Worm (Caenorhabditis elegans) whole organism, L2 larva: ENCODE results near the gene npp-21.
A peak's percentile ranks its signal among the peaks of the same experiment; 100 is the strongest.

Source experiments
- C34F6.9 ChIP-seq: fragments of 150-350 bp; optimal IDR thresholded peaks from 2 replicates; lab custom pipeline; 2014; ENCODE audit warnings: missing biosample characterization, missing genetic modification characterization
- F13H6.1 ChIP-seq: sonication (generic microtip); optimal IDR thresholded peaks from 2 replicates; lab custom pipeline; 2016; ENCODE audit warnings: missing genetic modification characterization, missing compliant biosample characterization
- R02D3.7 ChIP-seq: fragments of 150-350 bp; optimal IDR thresholded peaks from 2 replicates; lab custom pipeline; 2014; ENCODE audit warnings: missing biosample characterization, missing genetic modification characterization
- Y55F3AM.14 ChIP-seq: fragments of 200-800 bp; sonication (Bioruptor generic); optimal IDR thresholded peaks from 2 replicates; lab custom pipeline; 2018; ENCODE audit warnings: mild to moderate bottlenecking, missing genetic modification characterization, missing compliant biosample characterization
- ZK546.5 ChIP-seq: sonication (generic microtip); optimal IDR thresholded peaks from 2 replicates; lab custom pipeline; 2017; ENCODE audit warnings: missing biosample characterization, missing genetic modification characterization
- alr-1 ChIP-seq: fragments of 150-350 bp; optimal IDR thresholded peaks from 2 replicates; lab custom pipeline; 2014; ENCODE audit warnings: missing biosample characterization, missing genetic modification characterization
- aly-2 ChIP-seq: fragments of 150-350 bp; optimal IDR thresholded peaks from 2 replicates; lab custom pipeline; 2014; ENCODE audit warnings: missing biosample characterization, missing genetic modification characterization
- ama-1 ChIP-seq: fragments of 150-350 bp; optimal IDR thresholded peaks from 2 replicates; lab custom pipeline; 2018; ENCODE audit warnings: inconsistent platforms
- blmp-1 ChIP-seq: sonication (generic microtip); optimal IDR thresholded peaks from 2 replicates; lab custom pipeline; 2017; ENCODE audit warnings: missing genetic modification characterization, mild to moderate bottlenecking, missing compliant biosample characterization, antibody characterized with exemption, moderate library complexity; ENCODE audit not compliant: insufficient read depth
- ceh-82 ChIP-seq: fragments of 150-350 bp; optimal IDR thresholded peaks from 2 replicates; lab custom pipeline; 2014; ENCODE audit warnings: missing biosample characterization, missing genetic modification characterization
- crh-2 ChIP-seq: sonication (generic microtip); optimal IDR thresholded peaks from 2 replicates; lab custom pipeline; 2017; ENCODE audit warnings: missing biosample characterization, missing genetic modification characterization
- dmd-4 ChIP-seq: sonication (generic microtip); optimal IDR thresholded peaks from 2 replicates; lab custom pipeline; 2017; ENCODE audit warnings: missing biosample characterization, missing genetic modification characterization
- elt-1 ChIP-seq: fragments of 150-350 bp; optimal IDR thresholded peaks from 2 replicates; lab custom pipeline; 2014; ENCODE audit warnings: missing biosample characterization, missing genetic modification characterization
- fos-1 ChIP-seq: fragments of 150-350 bp; optimal IDR thresholded peaks from 2 replicates; lab custom pipeline; 2014; ENCODE audit warnings: missing biosample characterization, missing genetic modification characterization
- lin-11 ChIP-seq: fragments of 150-350 bp; sonication (generic microtip); optimal IDR thresholded peaks from 2 replicates; lab custom pipeline; 2014; ENCODE audit warnings: missing biosample characterization, missing genetic modification characterization, inconsistent platforms, mixed read lengths
- lin-13 ChIP-seq: fragments of 150-350 bp; optimal IDR thresholded peaks from 2 replicates; lab custom pipeline; 2014; ENCODE audit warnings: missing biosample characterization, missing genetic modification reagents, missing genetic modification characterization
- lsy-2 ChIP-seq, 2 experiments: fragments of 150-350 bp in 1 of 2; sonication (generic microtip) in 1 of 2; optimal IDR thresholded peaks; 2 replicates each; lab custom pipeline; 2014 to 2017; ENCODE audit warnings: missing biosample characterization in 2 of 2, missing genetic modification characterization in 2 of 2
- mab-5 ChIP-seq: fragments of 150-350 bp; optimal IDR thresholded peaks from 2 replicates; lab custom pipeline; 2014; ENCODE audit warnings: missing biosample characterization, missing genetic modification characterization
- mbf-1 ChIP-seq: sonication (generic microtip); optimal IDR thresholded peaks from 2 replicates; lab custom pipeline; 2017; ENCODE audit warnings: missing biosample characterization, missing genetic modification characterization
- mdl-1 ChIP-seq, 2 experiments: fragments of 150-350 bp in 1 of 2; sonication (generic microtip) in 1 of 2; optimal IDR thresholded peaks; 2 replicates each; lab custom pipeline; 2017; ENCODE audit warnings: missing biosample characterization in 2 of 2, missing genetic modification characterization in 2 of 2
- nhr-10 ChIP-seq: sonication (generic microtip); optimal IDR thresholded peaks from 2 replicates; lab custom pipeline; 2017; ENCODE audit warnings: missing biosample characterization, missing genetic modification characterization
- nhr-12 ChIP-seq: fragments of 150-350 bp; optimal IDR thresholded peaks from 2 replicates; lab custom pipeline; 2014; ENCODE audit warnings: missing biosample characterization, missing genetic modification characterization
- nhr-129 ChIP-seq: fragments of 150-350 bp; optimal IDR thresholded peaks from 2 replicates; lab custom pipeline; 2014; ENCODE audit warnings: missing biosample characterization, missing genetic modification characterization
- nhr-21 ChIP-seq: fragments of 150-350 bp; optimal IDR thresholded peaks from 2 replicates; lab custom pipeline; 2014; ENCODE audit warnings: missing biosample characterization, missing genetic modification characterization
- nhr-23 ChIP-seq: fragments of 150-350 bp; optimal IDR thresholded peaks from 2 replicates; lab custom pipeline; 2014; ENCODE audit warnings: missing biosample characterization, missing genetic modification reagents, missing genetic modification characterization
- nhr-237 ChIP-seq: fragments of 150-350 bp; optimal IDR thresholded peaks from 2 replicates; lab custom pipeline; 2014; ENCODE audit warnings: missing biosample characterization, missing genetic modification characterization
- nhr-6 ChIP-seq: fragments of 150-350 bp; optimal IDR thresholded peaks from 2 replicates; lab custom pipeline; 2014; ENCODE audit warnings: missing biosample characterization, missing genetic modification characterization
- nhr-77 ChIP-seq: fragments of 150-350 bp; optimal IDR thresholded peaks from 2 replicates; lab custom pipeline; 2014; ENCODE audit warnings: missing biosample characterization, missing genetic modification characterization
- peb-1 ChIP-seq: fragments of 150-350 bp; optimal IDR thresholded peaks from 2 replicates; lab custom pipeline; 2014; ENCODE audit warnings: missing biosample characterization, missing genetic modification characterization
- sem-4 ChIP-seq: fragments of 150-350 bp; optimal IDR thresholded peaks from 2 replicates; lab custom pipeline; 2014; ENCODE audit warnings: missing biosample characterization, missing genetic modification reagents, missing genetic modification characterization
- skn-1 ChIP-seq: sonication (generic microtip); optimal IDR thresholded peaks from 2 replicates; lab custom pipeline; 2017; ENCODE audit warnings: missing biosample characterization, missing genetic modification characterization
- sma-3 ChIP-seq: sonication (generic microtip); optimal IDR thresholded peaks from 2 replicates; lab custom pipeline; 2016; ENCODE audit warnings: missing genetic modification reagents, missing genetic modification characterization, missing compliant biosample characterization
- sma-9 ChIP-seq, 2 experiments: fragments of 150-350 bp in 1 of 2; sonication (generic microtip) in 1 of 2; optimal IDR thresholded peaks; 2 replicates each; lab custom pipeline; 2014 to 2016; ENCODE audit warnings: missing genetic modification characterization in 2 of 2, mild to moderate bottlenecking in 1 of 2, missing biosample characterization in 1 of 2, missing compliant biosample characterization in 1 of 2, missing genetic modification reagents in 1 of 2, moderate library complexity in 1 of 2
- snpc-4 ChIP-seq: fragments of 150-350 bp; optimal IDR thresholded peaks from 2 replicates; lab custom pipeline; 2014; ENCODE audit warnings: missing biosample characterization, missing genetic modification characterization
- unc-39 ChIP-seq: fragments of 150-350 bp; optimal IDR thresholded peaks from 2 replicates; lab custom pipeline; 2014; ENCODE audit warnings: missing biosample characterization, missing genetic modification characterization
- unc-55 ChIP-seq: fragments of 150-350 bp; sonication (generic microtip); optimal IDR thresholded peaks from 3 replicates; lab custom pipeline; 2014; ENCODE audit warnings: missing biosample characterization, missing genetic modification reagents, missing genetic modification characterization
- unc-62 ChIP-seq: fragments of 150-350 bp; optimal IDR thresholded peaks from 2 replicates; lab custom pipeline; 2014; ENCODE audit warnings: missing biosample characterization, missing genetic modification reagents, missing genetic modification characterization
- zag-1 ChIP-seq: fragments of 150-350 bp; optimal IDR thresholded peaks from 2 replicates; lab custom pipeline; 2014; ENCODE audit warnings: missing biosample characterization, missing genetic modification characterization
- ztf-1 ChIP-seq: fragments of 200-800 bp; sonication (Bioruptor generic); conservative IDR thresholded peaks from 2 replicates; pipeline ENCODE4 v1.3.6; 2022; ENCODE audit warnings: missing genetic modification characterization, missing compliant biosample characterization
- ztf-11 ChIP-seq: sonication (generic microtip); optimal IDR thresholded peaks from 2 replicates; lab custom pipeline; 2017; ENCODE audit warnings: missing biosample characterization, missing genetic modification characterization

npp-21 gene

ce11 chrII:7577412-7577811 is 22.0 kb upstream of the npp-21 start, which contains the start of gene F35D2.6:
TSS of gene F35D2.6 (plus strand) at chrII:7577712.
- no peak for TF ChIP-seq ZK546.5 (tag; lab: Kevin White, UChicago)
- TF ChIP-seq nhr-237 (tag; lab: Kevin White, UChicago): no peak
- TF ChIP-seq nhr-77 (tag; lab: Kevin White, UChicago): no peak
- no peak for TF ChIP-seq unc-55 (GFP tag; lab: Kevin White, UChicago)
- no peak for TF ChIP-seq ztf-1 (GFP tag; lab: Robert Waterston, UW)
- TF ChIP-seq R02D3.7 (tag; lab: Kevin White, UChicago): no peak
- no peak for TF ChIP-seq elt-1 (tag; lab: Kevin White, UChicago)
- TF ChIP-seq, all 48 proteins: peak for 0

- TF ChIP-seq sma-9 (GFP tag; optimal IDR thresholded peaks at IDR 0.05; lab: Kevin White, UChicago) (no peak), sma-9 (tag; optimal IDR thresholded peaks at IDR 0.05; lab: Kevin White, UChicago) (no peak), ceh-82 (tag; lab: Kevin White, UChicago) (no peak), nhr-129 (tag; lab: Kevin White, UChicago) (no peak), zag-1 (tag; lab: Kevin White, UChicago) (no peak), unc-39 (no peak), Y55F3AM.14 (GFP tag; lab: Kevin White, UChicago) (no peak), nhr-10 (no peak)
- TF ChIP-seq, all 48 proteins: peak for 0
These were observed 15.9 kb upstream of the npp-21 start, which contains the start of gene mks-3 for ce11 chrII:7583555-7583954. TSS of gene mks-3 (minus strand) at chrII:7583655.

DNA sequence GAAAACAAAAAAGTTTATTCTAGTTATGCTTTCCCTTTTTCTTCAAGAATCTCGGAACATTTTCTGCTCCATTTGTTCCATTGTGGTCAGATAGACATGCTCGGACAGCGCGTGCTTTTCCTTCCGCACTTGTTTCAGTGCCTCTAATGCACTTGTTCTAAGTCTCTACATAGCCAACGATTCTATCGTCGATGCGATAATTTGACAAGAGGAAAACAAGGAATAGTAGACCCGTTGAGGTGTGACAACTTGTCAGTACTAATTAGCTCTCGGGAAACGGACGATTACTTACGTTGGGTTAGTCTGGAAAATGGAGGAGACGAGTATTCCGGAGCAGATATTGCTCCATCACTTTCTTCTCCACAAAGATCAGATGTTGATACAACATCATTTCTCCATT is 11.2 kb upstream of the npp-21 start:
- TF ChIP-seq nhr-10 (no peak), lsy-2 (tag; optimal IDR thresholded peaks at IDR 0.05; lab: Kevin White, UChicago) (no peak), ztf-1 (GFP tag; lab: Robert Waterston, UW) (no peak), blmp-1 (tag; lab: Kevin White, UChicago) (no peak), nhr-129 (tag; lab: Kevin White, UChicago) (no peak), nhr-23 (tag; lab: Kevin White, UChicago) (no peak), alr-1 (no peak), dmd-4 (tag; lab: Kevin White, UChicago) (no peak), fos-1 (tag; lab: Kevin White, UChicago) (no peak), nhr-21 (no peak), nhr-12 (tag; lab: Kevin White, UChicago) (no peak), peb-1 (tag; lab: Kevin White, UChicago) (no peak)

DNA sequence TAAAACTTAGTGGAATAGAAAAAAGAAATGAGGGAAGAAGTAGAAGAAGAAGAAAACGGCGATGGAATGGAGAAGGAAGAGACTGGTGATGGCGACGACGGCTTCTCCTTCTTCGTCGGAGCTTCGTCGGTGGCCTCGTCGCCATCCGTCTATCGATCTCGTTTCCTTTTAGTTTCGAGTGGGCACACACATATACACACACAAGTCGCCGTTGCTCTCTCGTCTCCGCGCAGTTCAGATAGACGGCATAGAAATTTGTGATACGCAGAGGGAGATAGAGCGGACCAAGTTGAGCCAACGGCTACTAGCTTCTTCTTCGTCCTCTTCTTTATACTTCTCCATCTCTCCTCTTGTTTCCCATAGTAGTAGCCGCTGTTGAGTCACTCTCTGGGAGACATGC is 6.2 kb upstream of the npp-21 start:
- TF ChIP-seq nhr-77 (tag; lab: Kevin White, UChicago): no peak
- TF ChIP-seq zag-1 (tag; lab: Kevin White, UChicago): peak; percentile 83
- TF ChIP-seq sma-9 (GFP tag; optimal IDR thresholded peaks at IDR 0.05; lab: Kevin White, UChicago): peak; percentile 22
- TF ChIP-seq sma-9 (tag; optimal IDR thresholded peaks at IDR 0.05; lab: Kevin White, UChicago): no peak
- peak; percentile 38 for TF ChIP-seq lin-11 (tag; lab: Kevin White, UChicago)
- no peak for TF ChIP-seq snpc-4
- no peak for TF ChIP-seq unc-62 (GFP tag; lab: Kevin White, UChicago)
- TF ChIP-seq nhr-12 (tag; lab: Kevin White, UChicago): no peak
- TF ChIP-seq blmp-1 (tag; lab: Kevin White, UChicago): no peak
- no peak for TF ChIP-seq sma-3 (GFP tag; lab: Kevin White, UChicago)
- no peak for TF ChIP-seq alr-1
- no peak for TF ChIP-seq nhr-6 (tag; lab: Kevin White, UChicago)
- peak; percentile 66 for TF ChIP-seq unc-55 (GFP tag; lab: Kevin White, UChicago)
- peak in 1 of 2 experiments; percentile 35 for TF ChIP-seq lsy-2 (tag; optimal IDR thresholded peaks at IDR 0.05; lab: Kevin White, UChicago)
- no peak for TF ChIP-seq Y55F3AM.14 (GFP tag; lab: Kevin White, UChicago)
- TF ChIP-seq ztf-11: no peak
- no peak for TF ChIP-seq ztf-1 (GFP tag; lab: Robert Waterston, UW)
- TF ChIP-seq nhr-21: no peak
- TF ChIP-seq C34F6.9 (tag; lab: Kevin White, UChicago): peak; percentile 53
- no peak for TF ChIP-seq mdl-1 (tag; optimal IDR thresholded peaks at IDR 0.05; lab: Kevin White, UChicago)
- no peak for TF ChIP-seq nhr-23 (tag; lab: Kevin White, UChicago)
- no peak for TF ChIP-seq dmd-4 (tag; lab: Kevin White, UChicago)
- TF ChIP-seq unc-39: no peak
- no peak for TF ChIP-seq ama-1 (lab: Kevin White, UChicago)
- TF ChIP-seq mab-5 (tag; lab: Kevin White, UChicago): peak; percentile 6
- TF ChIP-seq aly-2: no peak
- TF ChIP-seq peb-1 (tag; lab: Kevin White, UChicago): no peak
- no peak for TF ChIP-seq crh-2
- TF ChIP-seq F13H6.1 (tag; lab: Kevin White, UChicago): peak; percentile 67
- no peak for TF ChIP-seq lin-13 (GFP tag; lab: Kevin White, UChicago)
- TF ChIP-seq skn-1: no peak
- TF ChIP-seq mbf-1 (tag; lab: Kevin White, UChicago): no peak
- no peak for TF ChIP-seq elt-1 (tag; lab: Kevin White, UChicago)
- TF ChIP-seq nhr-129 (tag; lab: Kevin White, UChicago): peak; percentile 46
- peak; percentile 21 for TF ChIP-seq sem-4 (tag; lab: Kevin White, UChicago)
- TF ChIP-seq, all 48 proteins: peak for 10
